Fruit fly (Drosophila melanogaster): ENCODE measurements around the gene CG13738.

Gene CG13738

DNA sequence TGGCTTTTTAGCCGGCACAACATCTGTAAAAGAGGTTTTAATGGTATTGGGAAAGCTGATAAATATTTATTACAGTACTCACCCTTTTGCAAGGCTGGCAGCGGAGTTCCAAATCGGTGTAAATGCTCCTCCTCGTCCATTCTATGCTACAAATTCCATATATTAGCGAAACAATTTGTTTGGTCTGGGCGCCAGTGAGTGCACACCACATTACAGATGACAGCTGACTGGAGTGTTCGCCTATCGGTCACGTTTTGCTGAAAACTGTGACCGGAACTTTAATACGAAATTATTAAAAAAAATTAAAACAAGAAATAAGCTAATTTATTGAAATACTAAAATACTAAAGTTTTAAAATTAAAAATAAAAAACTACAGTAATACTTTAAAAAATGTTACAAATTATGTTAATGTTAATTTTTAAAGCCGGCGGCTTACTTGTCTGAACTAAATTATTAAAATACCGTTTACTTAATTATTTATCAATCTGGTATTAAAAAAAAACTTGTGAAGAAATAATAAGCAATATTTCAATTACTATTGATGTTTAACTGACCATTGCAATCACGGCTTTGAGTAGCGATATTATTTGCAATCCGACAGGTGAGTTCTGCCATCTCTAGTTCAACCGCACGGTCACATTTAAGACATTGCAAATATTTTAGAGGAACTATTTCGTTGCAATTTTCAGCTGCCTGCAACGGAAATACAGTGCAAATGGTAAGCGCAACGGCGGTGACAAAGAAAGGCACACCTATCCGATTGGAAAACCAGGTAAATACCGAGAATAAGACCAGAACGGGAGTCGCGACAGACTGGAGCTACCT lies 44.3 kb downstream of the CG13738 start, which contains the start of the genes CG8833 and DCTN1-p150 (continued):
- TF ChIP-seq CG7987 (GFP tag; optimal IDR thresholded peaks at IDR 0.05) (no peak), CG15601 (tag; optimal IDR thresholded peaks at IDR 0.05) (peak; percentile 13), stwl (tag; optimal IDR thresholded peaks at IDR 0.05) (peak; percentile 44), Vsx1 (GFP tag; optimal IDR thresholded peaks at IDR 0.05) (no peak), CG33213 (GFP tag; optimal IDR thresholded peaks at IDR 0.05) (peak; percentile 18), CG9817 (tag; optimal IDR thresholded peaks at IDR 0.05) (peak; percentile 50), maf-S (GFP tag; optimal IDR thresholded peaks at IDR 0.05) (no peak), CG18764 (GFP tag; optimal IDR thresholded peaks at IDR 0.05) (no peak), CG4617 (GFP tag; optimal IDR thresholded peaks at IDR 0.05; ENCODE audit: borderline replicate concordance) (peak; percentile 71), caup (GFP tag; optimal IDR thresholded peaks at IDR 0.05; ENCODE audit: severe bottlenecking) (no peak), psq (GFP tag; optimal IDR thresholded peaks at IDR 0.05) (no peak), CG17359 (tag; optimal IDR thresholded peaks at IDR 0.05) (no peak), Doc2 (GFP tag; IDR thresholded peaks at IDR 0.05) (no peak), CG5953 (GFP tag; IDR thresholded peaks at IDR 0.05) (no peak), Optix (GFP tag; IDR thresholded peaks at IDR 0.05) (no peak), CG16779 (GFP tag; IDR thresholded peaks at IDR 0.05) (no peak), ttk (GFP tag; IDR thresholded peaks at IDR 0.05) (no peak), CG6813 (GFP tag; optimal IDR thresholded peaks at IDR 0.05) (no peak), CG10959 (GFP tag; IDR thresholded peaks at IDR 0.05) (no peak), CG14667 (GFP tag; IDR thresholded peaks at IDR 0.05) (no peak), bigmax (GFP tag; optimal IDR thresholded peaks at IDR 0.05) (no peak), CG4820 (GFP tag; optimal IDR thresholded peaks at IDR 0.05) (peak; percentile 53), odd (GFP tag; optimal IDR thresholded peaks at IDR 0.05) (peak; percentile 41), hbn (GFP tag; IDR thresholded peaks at IDR 0.05; ENCODE audit: partially characterized antibody) (peak; percentile 22; the same call in 1 of the 2 replicates), Sox100B (GFP tag; optimal IDR thresholded peaks at IDR 0.05) (no peak), onecut (GFP tag; IDR thresholded peaks at IDR 0.05) (no peak), CG30020 (tag; optimal IDR thresholded peaks at IDR 0.05) (peak; percentile 43), gfzf (GFP tag; optimal IDR thresholded peaks at IDR 0.05) (peak; percentile 40), Lim3 (GFP tag; IDR thresholded peaks at IDR 0.05) (no peak), Elba2 (GFP tag; optimal IDR thresholded peaks at IDR 0.05) (peak; percentile 50), croc (GFP tag; conservative IDR thresholded peaks at IDR 0.05) (no peak), Xrp1 (GFP tag; IDR thresholded peaks at IDR 0.05) (0 out of 2 replicates have a peak, but pooled peaks have one; percentile 16), CG6254 (GFP tag; optimal IDR thresholded peaks at IDR 0.05) (no peak), CG12219 (GFP tag; optimal IDR thresholded peaks at IDR 0.05) (no peak), H15 (GFP tag; IDR thresholded peaks at IDR 0.05) (no peak), CG13123 (GFP tag; optimal IDR thresholded peaks at IDR 0.05) (peak; percentile 29), CG10267 (tag; optimal IDR thresholded peaks at IDR 0.05) (peak; percentile 46), prd (optimal IDR thresholded peaks at IDR 0.05) (no peak), prd (GFP tag; IDR thresholded peaks at IDR 0.05) (peak; percentile 45; the same call in 1 of the 3 replicates), grau (tag; optimal IDR thresholded peaks at IDR 0.05) (peak; percentile 47), ewg (GFP tag; optimal IDR thresholded peaks at IDR 0.05) (no peak), amos (GFP tag; IDR thresholded peaks at IDR 0.05; ENCODE audit: partially characterized antibody) (peak; percentile 65), CG10654 (GFP tag; optimal IDR thresholded peaks at IDR 0.05) (peak; percentile 14), sug (tag; optimal IDR thresholded peaks at IDR 0.05) (no peak), dan (GFP tag; IDR thresholded peaks at IDR 0.05) (no peak), bbx (GFP tag; IDR thresholded peaks at IDR 0.05; ENCODE audit: partially characterized antibody) (no peak), br (optimal IDR thresholded peaks at IDR 0.05) (no peak), D19A (tag; optimal IDR thresholded peaks at IDR 0.05) (no peak), wek (GFP tag; optimal IDR thresholded peaks at IDR 0.05) (no peak)

All from whole organism, embryonic.